Fruit fly (Drosophila melanogaster) whole organism, embryonic: Measurements from ENCODE around the gene NdufA3.

Source experiments
- B-H2 ChIP-seq: fragments of 200-800 bp; sonication (Bioruptor generic); optimal IDR thresholded peaks from 2 replicates; lab custom pipeline; 2018; ENCODE audit warnings: missing biosample characterization, mild to moderate bottlenecking, missing genetic modification characterization
- Blimp-1 ChIP-seq: fragments of 200-800 bp; sonication (Bioruptor generic); optimal IDR thresholded peaks from 3 replicates; lab custom pipeline; 2018; ENCODE audit warnings: missing biosample characterization, missing genetic modification characterization, mild to moderate bottlenecking, moderate library complexity, missing genetic modification reagents
- CG10462 ChIP-seq: fragments of 200-800 bp; sonication (Bioruptor generic); optimal IDR thresholded peaks from 2 replicates; lab custom pipeline; 2016; ENCODE audit warnings: missing biosample characterization, missing genetic modification characterization
- CG10543 ChIP-seq: fragments of 200-800 bp; sonication (Bioruptor generic); optimal IDR thresholded peaks from 3 replicates; lab custom pipeline; 2017; ENCODE audit warnings: missing biosample characterization, mild to moderate bottlenecking, missing genetic modification characterization, moderate library complexity
- CG12104 ChIP-seq: fragments of 200-800 bp; sonication (Bioruptor generic); optimal IDR thresholded peaks from 3 replicates; lab custom pipeline; 2016; ENCODE audit warnings: missing biosample characterization, missing genetic modification characterization
- CG12155 ChIP-seq: fragments of 200-800 bp; sonication (Bioruptor generic); optimal IDR thresholded peaks from 3 replicates; lab custom pipeline; 2016; ENCODE audit warnings: missing biosample characterization, missing genetic modification characterization
- CG12236 ChIP-seq: fragments of 200-800 bp; sonication (Bioruptor generic); optimal IDR thresholded peaks from 2 replicates; lab custom pipeline; 2016; ENCODE audit warnings: missing biosample characterization, missing genetic modification characterization
- CG12942 ChIP-seq: fragments of 200-800 bp; sonication (Bioruptor generic); optimal IDR thresholded peaks from 3 replicates; lab custom pipeline; 2016; ENCODE audit warnings: missing biosample characterization, missing genetic modification characterization
- CG14441 ChIP-seq: fragments of 200-800 bp; sonication (Bioruptor generic); IDR thresholded peaks from 2 replicates; pipeline ENCODE4 v1.3.6; 2022; ENCODE audit warnings: missing biosample characterization, missing genetic modification characterization
- CG1602 ChIP-seq: fragments of 200-800 bp; sonication (Bioruptor generic); optimal IDR thresholded peaks from 3 replicates; lab custom pipeline; 2016; ENCODE audit warnings: missing biosample characterization, missing genetic modification characterization
- CG17829 ChIP-seq: fragments of 200-800 bp; optimal IDR thresholded peaks from 2 replicates; lab custom pipeline; 2019; ENCODE audit warnings: missing biosample characterization, mild to moderate bottlenecking, missing genetic modification characterization, moderate library complexity
- CG17912 ChIP-seq: fragments of 200-800 bp; sonication (Bioruptor generic); optimal IDR thresholded peaks from 2 replicates; lab custom pipeline; 2018; ENCODE audit warnings: missing biosample characterization, mild to moderate bottlenecking, missing genetic modification characterization
- CG2678 ChIP-seq: fragments of 200-800 bp; sonication (Bioruptor generic); optimal IDR thresholded peaks from 3 replicates; lab custom pipeline; 2019; ENCODE audit warnings: missing biosample characterization, mild to moderate bottlenecking, missing genetic modification characterization, moderate library complexity
- CG3065 ChIP-seq: fragments of 200-800 bp; sonication (Bioruptor generic); optimal IDR thresholded peaks from 2 replicates; lab custom pipeline; 2016; ENCODE audit warnings: missing biosample characterization, missing genetic modification characterization
- CG31388 ChIP-seq: fragments of 200-800 bp; sonication (Bioruptor generic); optimal IDR thresholded peaks from 2 replicates; lab custom pipeline; 2016; ENCODE audit warnings: missing biosample characterization, missing genetic modification characterization
- CG31441 ChIP-seq: fragments of 200-800 bp; sonication (Bioruptor generic); IDR thresholded peaks from 2 replicates; pipeline ENCODE4 v1.3.6; 2022; ENCODE audit warnings: missing biosample characterization, missing genetic modification characterization
- CG32767 ChIP-seq: fragments of 200-800 bp; sonication (Bioruptor generic); IDR thresholded peaks from 2 replicates; pipeline ENCODE4 v1.3.6; 2022; ENCODE audit warnings: missing biosample characterization, missing genetic modification characterization
- CG4730 ChIP-seq: fragments of 200-800 bp; sonication (Bioruptor generic); IDR thresholded peaks from 2 replicates; pipeline ENCODE4 v1.3.6; 2022; ENCODE audit warnings: missing biosample characterization, missing genetic modification characterization
- CG5180 ChIP-seq: fragments of 200-800 bp; sonication (Bioruptor generic); optimal IDR thresholded peaks from 3 replicates; lab custom pipeline; 2017; ENCODE audit warnings: missing biosample characterization, missing genetic modification characterization, mild to moderate bottlenecking, moderate library complexity, missing genetic modification reagents
- CG6272 ChIP-seq: fragments of 200-800 bp; sonication (Bioruptor generic); IDR thresholded peaks from 2 replicates; pipeline ENCODE4 v1.3.6; 2022; ENCODE audit warnings: missing biosample characterization, missing genetic modification characterization
- CG9215 ChIP-seq: fragments of 200-800 bp; sonication (Bioruptor generic); IDR thresholded peaks from 2 replicates; pipeline ENCODE4 v1.3.6; 2022; ENCODE audit warnings: missing biosample characterization, missing genetic modification characterization
- CG9609 ChIP-seq: fragments of 200-800 bp; sonication (Bioruptor generic); optimal IDR thresholded peaks from 3 replicates; lab custom pipeline; 2016; ENCODE audit warnings: missing biosample characterization, missing genetic modification characterization
- CHES-1-like ChIP-seq: fragments of 200-800 bp; sonication (Bioruptor generic); optimal IDR thresholded peaks from 2 replicates; lab custom pipeline; 2016; ENCODE audit warnings: missing biosample characterization, missing genetic modification characterization
- CTCF ChIP-seq: fragments of 200-800 bp; sonication (Bioruptor generic); optimal IDR thresholded peaks from 2 replicates; lab custom pipeline; 2017; ENCODE audit warnings: missing biosample characterization, mild to moderate bottlenecking, missing genetic modification characterization, moderate library complexity
- Camta ChIP-seq: fragments of 200-800 bp; sonication (Bioruptor generic); optimal IDR thresholded peaks from 2 replicates; lab custom pipeline; 2016; ENCODE audit warnings: missing biosample characterization, missing genetic modification characterization
- HmgD ChIP-seq: fragments of 200-800 bp; sonication (Bioruptor generic); optimal IDR thresholded peaks from 3 replicates; lab custom pipeline; 2016; ENCODE audit warnings: missing biosample characterization, missing genetic modification characterization
- Hmx ChIP-seq: fragments of 200-800 bp; sonication (Bioruptor generic); optimal IDR thresholded peaks from 2 replicates; lab custom pipeline; 2016; ENCODE audit warnings: missing biosample characterization, missing genetic modification characterization
- Hr39 ChIP-seq: fragments of >200 bp; optimal IDR thresholded peaks from 2 replicates; lab custom pipeline; 2017
- Mad ChIP-seq: fragments of 200-800 bp; sonication (Bioruptor generic); optimal IDR thresholded peaks from 2 replicates; lab custom pipeline; 2016; ENCODE audit warnings: missing biosample characterization, missing genetic modification characterization
- PHDP ChIP-seq: fragments of 200-800 bp; sonication (Bioruptor generic); optimal IDR thresholded peaks from 3 replicates; lab custom pipeline; 2018; ENCODE audit warnings: missing biosample characterization, mild to moderate bottlenecking, missing genetic modification characterization, moderate library complexity
- Pdp1 ChIP-seq, 2 experiments: fragments of 200-800 bp; sonication (Bioruptor generic); optimal IDR thresholded peaks; 3 replicates each; lab custom pipeline; 2016; ENCODE audit warnings: missing biosample characterization in 2 of 2, missing genetic modification characterization in 2 of 2, mild to moderate bottlenecking in 1 of 2, moderate library complexity in 1 of 2
- Spps ChIP-seq: fragments of 200-800 bp; sonication (Bioruptor generic); optimal IDR thresholded peaks from 2 replicates; lab custom pipeline; 2018; ENCODE audit warnings: missing biosample characterization, mild to moderate bottlenecking, missing genetic modification characterization
- Usf ChIP-seq: fragments of 200-800 bp; sonication (Bioruptor generic); optimal IDR thresholded peaks from 2 replicates; lab custom pipeline; 2017; ENCODE audit warnings: missing genotype, missing biosample characterization, missing genetic modification characterization
- bab2 ChIP-seq: fragments of 200-800 bp; sonication (Bioruptor generic); optimal IDR thresholded peaks from 2 replicates; lab custom pipeline; 2016; ENCODE audit warnings: missing biosample characterization, missing genetic modification characterization
- br ChIP-seq: fragments of >200 bp; optimal IDR thresholded peaks from 2 replicates; lab custom pipeline; 2017
- cg ChIP-seq: fragments of 200-800 bp; sonication (Bioruptor generic); optimal IDR thresholded peaks from 3 replicates; lab custom pipeline; 2019; ENCODE audit warnings: missing biosample characterization, mild to moderate bottlenecking, missing genetic modification characterization, moderate library complexity
- dimm ChIP-seq: fragments of 200-800 bp; sonication (Bioruptor generic); IDR thresholded peaks from 2 replicates; pipeline ENCODE4 v1.3.6; 2022; ENCODE audit warnings: missing biosample characterization, missing genetic modification characterization
- disco-r ChIP-seq: fragments of 200-800 bp; sonication (Bioruptor generic); optimal IDR thresholded peaks from 2 replicates; lab custom pipeline; 2016; ENCODE audit warnings: missing biosample characterization, missing genetic modification characterization
- dpn ChIP-seq, 2 experiments: fragments of 200-800 bp; sonication (Bioruptor generic); optimal IDR thresholded peaks; 3 replicates each; lab custom pipeline; 2016; ENCODE audit warnings: missing biosample characterization in 2 of 2, missing genetic modification characterization in 2 of 2
- gcm2 ChIP-seq: fragments of 200-800 bp; sonication (Bioruptor generic); optimal IDR thresholded peaks from 2 replicates; lab custom pipeline; 2016; ENCODE audit warnings: missing biosample characterization, missing genetic modification characterization
- gsb-n ChIP-seq: fragments of 200-800 bp; sonication (Bioruptor generic); optimal IDR thresholded peaks from 3 replicates; lab custom pipeline; 2018; ENCODE audit warnings: missing biosample characterization, mild to moderate bottlenecking, missing genetic modification characterization
- hbn ChIP-seq: fragments of 200-800 bp; sonication (Bioruptor generic); IDR thresholded peaks from 2 replicates; pipeline ENCODE4 v1.3.6; 2022; ENCODE audit warnings: missing biosample characterization, missing genetic modification characterization; ENCODE audit not compliant: partially characterized antibody
- knrl ChIP-seq: fragments of 200-800 bp; sonication (Bioruptor generic); IDR thresholded peaks from 3 replicates; pipeline ENCODE4 v1.3.6; 2022; ENCODE audit warnings: missing biosample characterization, missing genetic modification characterization; ENCODE audit not compliant: partially characterized antibody
- lab ChIP-seq: fragments of 200-800 bp; sonication (Bioruptor generic); optimal IDR thresholded peaks from 3 replicates; lab custom pipeline; 2017; ENCODE audit warnings: missing biosample characterization, missing genetic modification characterization, mild to moderate bottlenecking, moderate library complexity, missing genetic modification reagents
- lmd ChIP-seq: fragments of 200-800 bp; sonication (Bioruptor generic); IDR thresholded peaks from 2 replicates; pipeline ENCODE4 v1.3.6; 2022; ENCODE audit warnings: missing biosample characterization, missing genetic modification characterization
- nom ChIP-seq: fragments of 200-800 bp; sonication (Bioruptor generic); optimal IDR thresholded peaks from 2 replicates; lab custom pipeline; 2017; ENCODE audit warnings: missing biosample characterization, missing genetic modification characterization, mild to moderate bottlenecking, moderate library complexity, missing genetic modification reagents
- onecut ChIP-seq: fragments of 200-800 bp; sonication (Bioruptor generic); IDR thresholded peaks from 2 replicates; pipeline ENCODE4 v1.3.6; 2022; ENCODE audit warnings: missing biosample characterization, missing genetic modification characterization
- schlank ChIP-seq: fragments of 200-800 bp; sonication (Bioruptor generic); optimal IDR thresholded peaks from 2 replicates; lab custom pipeline; 2018; ENCODE audit warnings: missing biosample characterization, mild to moderate bottlenecking, missing genetic modification characterization
- sim ChIP-seq: fragments of 200-800 bp; sonication (Bioruptor generic); IDR thresholded peaks from 2 replicates; pipeline ENCODE4 v1.3.6; 2022; ENCODE audit warnings: missing biosample characterization, missing genetic modification characterization
- slou ChIP-seq: fragments of 200-800 bp; sonication (Bioruptor generic); optimal IDR thresholded peaks from 3 replicates; lab custom pipeline; 2016; ENCODE audit warnings: missing biosample characterization, missing genetic modification characterization
- sug ChIP-seq: fragments of 200-800 bp; optimal IDR thresholded peaks from 2 replicates; lab custom pipeline; 2019; ENCODE audit warnings: missing biosample characterization, mild to moderate bottlenecking, missing genetic modification characterization, moderate library complexity
- tin ChIP-seq: fragments of 200-800 bp; sonication (Bioruptor generic); optimal IDR thresholded peaks from 3 replicates; lab custom pipeline; 2016; ENCODE audit warnings: missing biosample characterization, missing genetic modification characterization
- zf30C ChIP-seq: fragments of 200-800 bp; sonication (Bioruptor generic); optimal IDR thresholded peaks from 3 replicates; lab custom pipeline; 2018; ENCODE audit warnings: missing biosample characterization, mild to moderate bottlenecking, missing genetic modification characterization

Gene NdufA3

DNA sequence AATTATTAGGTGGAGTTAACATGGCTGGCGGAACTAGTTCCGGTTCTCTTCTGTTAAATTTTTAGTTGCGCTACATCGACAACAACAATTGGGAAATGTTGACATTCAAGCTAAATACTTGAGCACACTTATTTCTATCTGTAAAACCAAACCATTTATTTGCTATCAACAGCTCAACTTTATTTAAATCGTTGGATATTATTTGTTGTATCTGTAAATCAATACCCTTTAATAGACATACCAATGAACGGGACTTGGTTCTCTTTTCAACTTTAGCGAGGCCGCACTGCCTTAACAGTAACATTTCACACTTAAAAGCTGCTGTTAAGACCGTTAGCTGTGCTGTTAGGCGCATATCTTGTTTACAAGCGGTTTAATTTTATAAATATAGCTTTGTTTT lies 33.8 kb upstream of the NdufA3 start, which contains the start of gene CG12106 (continued):
- TF ChIP-seq lab (GFP tag; lab: Kevin White, UChicago) (no peak), CG12236 (no peak), br (lab: Kevin White, UChicago) (no peak), CG12155 (GFP tag; lab: Kevin White, UChicago) (peak; percentile 32), CG2678 (tag; lab: Kevin White, UChicago) (peak; percentile 65), CG9215 (GFP tag; lab: Robert Waterston, UW) (no peak; the same call in 1 of the 2 replicates), Blimp-1 (GFP tag; lab: Kevin White, UChicago) (no peak), Pdp1 (GFP tag; optimal IDR thresholded peaks at IDR 0.05; lab: Kevin White, UChicago) (peak in 1 of 2 experiments; percentile 20), CG3065 (GFP tag; lab: Kevin White, UChicago) (no peak), tin (GFP tag; lab: Kevin White, UChicago) (peak; percentile 18), CG6272 (GFP tag; lab: Robert Waterston, UW) (no peak), CG31388 (GFP tag; lab: Kevin White, UChicago) (no peak), CG12942 (peak; percentile 34), Hmx (no peak), CG5180 (no peak), slou (GFP tag; lab: Kevin White, UChicago) (no peak), CTCF (no peak), CG10543 (GFP tag; lab: Kevin White, UChicago) (peak; percentile 32), CG12104 (GFP tag; lab: Kevin White, UChicago) (no peak), lmd (GFP tag; lab: Robert Waterston, UW) (no peak), Mad (GFP tag; lab: Kevin White, UChicago) (no peak), Usf (GFP tag; lab: Kevin White, UChicago) (no peak), hbn (GFP tag; lab: Robert Waterston, UW) (no peak), CG10462 (GFP tag; lab: Kevin White, UChicago) (no peak), Hr39 (lab: Kevin White, UChicago) (no peak), gcm2 (no peak), CG17829 (peak; percentile 49), CG32767 (no peak), CG17912 (GFP tag; lab: Kevin White, UChicago) (no peak), gsb-n (tag; lab: Kevin White, UChicago) (no peak), zf30C (GFP tag; lab: Kevin White, UChicago) (no peak), onecut (GFP tag; lab: Robert Waterston, UW) (peak; percentile 32; the same call in 1 of the 2 replicates), sim (GFP tag; lab: Robert Waterston, UW) (no peak), CG9609 (GFP tag; lab: Kevin White, UChicago) (peak; percentile 32), cg (GFP tag; lab: Kevin White, UChicago) (no peak), CG14441 (GFP tag; lab: Robert Waterston, UW) (no peak; the same call in 1 of the 2 replicates), nom (GFP tag; lab: Kevin White, UChicago) (peak; percentile 13), CG4730 (GFP tag; lab: Robert Waterston, UW) (no peak), disco-r (no peak), knrl (GFP tag; lab: Robert Waterston, UW) (no peak), PHDP (tag; lab: Kevin White, UChicago) (peak; percentile 43), CG31441 (GFP tag; lab: Robert Waterston, UW) (peak; percentile 33; the same call in 1 of the 2 replicates), Spps (tag; lab: Kevin White, UChicago) (no peak), sug (tag; lab: Kevin White, UChicago) (peak; percentile 56), schlank (tag; lab: Kevin White, UChicago) (peak; percentile 19), HmgD (GFP tag; lab: Kevin White, UChicago) (no peak), dpn (GFP tag; optimal IDR thresholded peaks at IDR 0.05; lab: Kevin White, UChicago) (peak; percentile 37 to 45), dimm (GFP tag; lab: Robert Waterston, UW) (no peak), CHES-1-like (GFP tag; lab: Kevin White, UChicago) (peak; percentile 15), Camta (GFP tag; lab: Kevin White, UChicago) (no peak), B-H2 (GFP tag; lab: Kevin White, UChicago) (peak; percentile 28), bab2 (GFP tag; lab: Kevin White, UChicago) (peak; percentile 25), CG1602 (GFP tag; lab: Kevin White, UChicago) (peak; percentile 26)
